Fruit fly (Drosophila melanogaster) whole organism, adult: ENCODE data around the gene kuk.

Experiments
- CG14711 ChIP-seq: fragments of 200-800 bp; sonication (Bioruptor generic); optimal IDR thresholded peaks from 2 replicates; lab custom pipeline; 2018; ENCODE audit warnings: missing biosample characterization, mild to moderate bottlenecking, missing genetic modification characterization, moderate library complexity
- CG33017 ChIP-seq: fragments of 200-800 bp; sonication (Bioruptor generic); optimal IDR thresholded peaks from 2 replicates; lab custom pipeline; 2018; ENCODE audit warnings: missing biosample characterization, mild to moderate bottlenecking, missing genetic modification characterization, moderate library complexity
- CG7045 ChIP-seq: fragments of 200-800 bp; sonication (Bioruptor generic); optimal IDR thresholded peaks from 2 replicates; lab custom pipeline; 2017; ENCODE audit warnings: missing biosample characterization, mild to moderate bottlenecking, missing genetic modification characterization
- Mnt ChIP-seq: fragments of 200-800 bp; sonication (Bioruptor generic); optimal IDR thresholded peaks from 2 replicates; lab custom pipeline; 2016; ENCODE audit warnings: missing biosample characterization, mild to moderate bottlenecking, missing genetic modification characterization
- bab1 ChIP-seq: fragments of 200-800 bp; sonication (Bioruptor generic); optimal IDR thresholded peaks from 3 replicates; lab custom pipeline; 2019; ENCODE audit warnings: missing biosample characterization, mild to moderate bottlenecking, missing genetic modification characterization, moderate library complexity
- cic ChIP-seq: fragments of 200-800 bp; sonication (Bioruptor generic); optimal IDR thresholded peaks from 2 replicates; lab custom pipeline; 2017; ENCODE audit warnings: missing biosample characterization, mild to moderate bottlenecking, missing genetic modification characterization, moderate library complexity
- cnc ChIP-seq, 2 experiments: fragments of >200 bp; optimal IDR thresholded peaks; 2 replicates each; lab custom pipeline; 2017

DNA sequence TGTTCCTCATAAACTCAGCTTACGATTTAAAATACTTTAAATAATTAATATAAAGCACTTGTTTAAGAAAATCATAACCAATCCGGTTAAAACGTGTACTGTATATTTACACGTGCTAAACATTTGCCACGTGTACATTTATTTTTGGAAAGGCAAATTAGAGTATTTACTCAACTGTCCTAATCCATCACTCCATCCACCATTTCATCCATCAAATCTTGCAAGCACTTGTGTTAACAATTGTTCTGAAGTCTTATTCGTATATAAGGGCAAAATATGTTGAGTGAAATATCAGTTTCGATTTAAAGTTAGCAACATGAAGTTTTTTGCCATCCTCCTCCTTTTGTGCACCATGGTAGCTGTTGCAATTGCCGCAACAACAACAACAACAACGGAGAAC is 41.2 kb downstream of the kuk start, which contains the start of gene CG42779:
- no peak for TF ChIP-seq CG14711
- no peak for TF ChIP-seq CG7045 (GFP tag; lab: Kevin White, UChicago)
- TF ChIP-seq CG33017 (tag; lab: Kevin White, UChicago) = no peak
- no peak for TF ChIP-seq bab1
- TF ChIP-seq Mnt = no peak
- TF ChIP-seq cnc (optimal IDR thresholded peaks at IDR 0.05; lab: Kevin White, UChicago) = no peak
- TF ChIP-seq cic (GFP tag; lab: Kevin White, UChicago) = no peak
